Fruit fly (Drosophila melanogaster) whole organism, prepupa: ENCODE data around the gene CG33169.

Experiments
- CG10631 ChIP-seq: fragments of 200-800 bp; sonication (Bioruptor generic); optimal IDR thresholded peaks from 2 replicates; lab custom pipeline; 2016; ENCODE audit warnings: missing biosample characterization, missing genetic modification characterization
- CG11294 ChIP-seq: fragments of 200-800 bp; sonication (Bioruptor generic); IDR thresholded peaks from 2 replicates; pipeline ENCODE4 v1.3.6; 2022; ENCODE audit warnings: missing biosample characterization, missing genetic modification characterization
- CG11762 ChIP-seq: fragments of 200-800 bp; sonication (Bioruptor generic); optimal IDR thresholded peaks from 3 replicates; lab custom pipeline; 2016; ENCODE audit warnings: missing biosample characterization, missing genetic modification characterization; ENCODE audit not compliant: insufficient read depth
- CG11902 ChIP-seq: fragments of 200-800 bp; sonication (Bioruptor generic); optimal IDR thresholded peaks from 3 replicates; lab custom pipeline; 2016; ENCODE audit warnings: missing biosample characterization, missing genetic modification characterization
- CG15336 ChIP-seq: fragments of 200-800 bp; sonication (Bioruptor generic); IDR thresholded peaks from 2 replicates; pipeline ENCODE4 v1.3.6; 2022; ENCODE audit warnings: missing biosample characterization, missing genetic modification characterization
- CG16779 ChIP-seq: fragments of 200-800 bp; sonication (Bioruptor generic); optimal IDR thresholded peaks from 3 replicates; lab custom pipeline; 2017; ENCODE audit warnings: missing biosample characterization, mild to moderate bottlenecking, missing genetic modification characterization
- CG3032 ChIP-seq: fragments of 200-800 bp; optimal IDR thresholded peaks from 2 replicates; lab custom pipeline; 2019; ENCODE audit warnings: missing biosample characterization, mild to moderate bottlenecking, missing genetic modification characterization, moderate library complexity
- CG31627 ChIP-seq: fragments of 200-800 bp; sonication (Bioruptor generic); optimal IDR thresholded peaks from 3 replicates; lab custom pipeline; 2016; ENCODE audit warnings: missing biosample characterization, missing genetic modification characterization
- CG32006 ChIP-seq: fragments of 200-800 bp; sonication (Bioruptor generic); optimal IDR thresholded peaks from 3 replicates; lab custom pipeline; 2017; ENCODE audit warnings: missing biosample characterization, mild to moderate bottlenecking, missing genetic modification characterization
- CG34406 ChIP-seq: fragments of 200-800 bp; sonication (Bioruptor generic); optimal IDR thresholded peaks from 3 replicates; lab custom pipeline; 2016; ENCODE audit warnings: missing biosample characterization, missing genetic modification characterization
- CG6163 ChIP-seq: fragments of 200-800 bp; sonication (Bioruptor generic); IDR thresholded peaks from 3 replicates; pipeline ENCODE4 v1.3.6; 2022; ENCODE audit warnings: missing biosample characterization, missing genetic modification characterization
- CG6276 ChIP-seq: fragments of 200-800 bp; sonication (Bioruptor generic); optimal IDR thresholded peaks from 2 replicates; lab custom pipeline; 2017; ENCODE audit warnings: missing biosample characterization, mild to moderate bottlenecking, missing genetic modification characterization
- CG6792 ChIP-seq: fragments of 200-800 bp; sonication (Bioruptor generic); optimal IDR thresholded peaks from 3 replicates; lab custom pipeline; 2016; ENCODE audit warnings: missing biosample characterization, missing genetic modification characterization
- CG6808 ChIP-seq: fragments of 200-800 bp; sonication (Bioruptor generic); optimal IDR thresholded peaks from 3 replicates; lab custom pipeline; 2017; ENCODE audit warnings: missing biosample characterization, missing genetic modification characterization, mild to moderate bottlenecking, moderate library complexity, missing genetic modification reagents
- CG6854 ChIP-seq: fragments of 200-800 bp; sonication (Bioruptor generic); optimal IDR thresholded peaks from 2 replicates; lab custom pipeline; 2017; ENCODE audit warnings: missing biosample characterization, mild to moderate bottlenecking, missing genetic modification characterization
- CG8119 ChIP-seq: fragments of 200-800 bp; sonication (Bioruptor generic); IDR thresholded peaks from 3 replicates; pipeline ENCODE4 v1.3.6; 2022; ENCODE audit warnings: missing biosample characterization, missing genetic modification characterization
- CG8319 ChIP-seq: fragments of 200-800 bp; sonication (Bioruptor generic); optimal IDR thresholded peaks from 3 replicates; lab custom pipeline; 2016; ENCODE audit warnings: missing biosample characterization, missing genetic modification characterization
- CG9139 ChIP-seq: fragments of 200-800 bp; sonication (Bioruptor generic); optimal IDR thresholded peaks from 3 replicates; lab custom pipeline; 2017; ENCODE audit warnings: missing biosample characterization, mild to moderate bottlenecking, missing genetic modification characterization
- Eip75B ChIP-seq: fragments of 200-800 bp; sonication (Bioruptor generic); optimal IDR thresholded peaks from 3 replicates; lab custom pipeline; 2016; ENCODE audit warnings: missing biosample characterization, missing genetic modification characterization
- Eip78C ChIP-seq: fragments of 200-800 bp; sonication (Bioruptor generic); peaks from one replicate; lab custom pipeline; 2016; ENCODE audit warnings: missing biosample characterization, missing genetic modification characterization
- Eip93F ChIP-seq: fragments of 200-800 bp; sonication (Bioruptor generic); optimal IDR thresholded peaks from 2 replicates; lab custom pipeline; 2016; ENCODE audit warnings: missing biosample characterization, mild to moderate bottlenecking, missing genetic modification characterization
- Ets21C ChIP-seq: fragments of 200-800 bp; sonication (Bioruptor generic); optimal IDR thresholded peaks from 3 replicates; lab custom pipeline; 2016; ENCODE audit warnings: missing biosample characterization, missing genetic modification characterization
- Hr39 ChIP-seq: fragments of 200-800 bp; sonication (Bioruptor generic); optimal IDR thresholded peaks from 2 replicates; lab custom pipeline; 2016; ENCODE audit warnings: missing biosample characterization, missing genetic modification characterization
- Lpt ChIP-seq: fragments of 200-800 bp; sonication (Bioruptor generic); optimal IDR thresholded peaks from 3 replicates; lab custom pipeline; 2016; ENCODE audit warnings: missing biosample characterization, missing genetic modification characterization
- Met ChIP-seq: fragments of 200-800 bp; sonication (Bioruptor generic); optimal IDR thresholded peaks from 3 replicates; lab custom pipeline; 2016; ENCODE audit warnings: missing biosample characterization, missing genetic modification characterization
- OdsH ChIP-seq: fragments of 200-800 bp; sonication (Bioruptor generic); optimal IDR thresholded peaks from 3 replicates; lab custom pipeline; 2016; ENCODE audit warnings: missing biosample characterization, missing genetic modification characterization
- Smox ChIP-seq: fragments of 200-800 bp; sonication (Bioruptor generic); optimal IDR thresholded peaks from 3 replicates; lab custom pipeline; 2016; ENCODE audit warnings: missing biosample characterization, missing genetic modification characterization
- Sox14 ChIP-seq: fragments of 200-800 bp; sonication (Bioruptor generic); optimal IDR thresholded peaks from 3 replicates; lab custom pipeline; 2016; ENCODE audit warnings: missing biosample characterization, missing genetic modification characterization
- Sox15 ChIP-seq: fragments of 200-800 bp; sonication (Bioruptor generic); optimal IDR thresholded peaks from 3 replicates; lab custom pipeline; 2016; ENCODE audit warnings: missing biosample characterization, missing genetic modification characterization
- achi ChIP-seq: fragments of 200-800 bp; sonication (Bioruptor generic); optimal IDR thresholded peaks from 3 replicates; lab custom pipeline; 2016; ENCODE audit warnings: missing biosample characterization, missing genetic modification characterization
- acj6 ChIP-seq: fragments of 200-800 bp; sonication (Bioruptor generic); optimal IDR thresholded peaks from 3 replicates; lab custom pipeline; 2016; ENCODE audit warnings: missing biosample characterization, missing genetic modification characterization
- dac ChIP-seq: fragments of 200-800 bp; sonication (Bioruptor generic); optimal IDR thresholded peaks from 2 replicates; lab custom pipeline; 2017; ENCODE audit warnings: missing biosample characterization, mild to moderate bottlenecking, missing genetic modification characterization
- dsx ChIP-seq: fragments of 200-800 bp; optimal IDR thresholded peaks from 3 replicates; lab custom pipeline; 2019; ENCODE audit warnings: missing biosample characterization, mild to moderate bottlenecking, missing genetic modification characterization, moderate library complexity; ENCODE audit not compliant: poor library complexity, severe bottlenecking
- eg ChIP-seq: fragments of 200-800 bp; sonication (Bioruptor generic); IDR thresholded peaks from 3 replicates; pipeline ENCODE4 v1.3.6; 2022; ENCODE audit warnings: missing biosample characterization, missing genetic modification characterization
- esn ChIP-seq: fragments of 200-800 bp; sonication (Bioruptor generic); optimal IDR thresholded peaks from 2 replicates; lab custom pipeline; 2016; ENCODE audit warnings: missing biosample characterization, mild to moderate bottlenecking, missing genetic modification characterization, moderate library complexity
- fd59A ChIP-seq: fragments of 200-800 bp; sonication (Bioruptor generic); optimal IDR thresholded peaks from 2 replicates; lab custom pipeline; 2017; ENCODE audit warnings: missing biosample characterization, mild to moderate bottlenecking, missing genetic modification characterization, missing genetic modification reagents
- fd85E ChIP-seq: fragments of 200-800 bp; sonication (Bioruptor generic); optimal IDR thresholded peaks from 3 replicates; lab custom pipeline; 2016; ENCODE audit warnings: missing biosample characterization, missing genetic modification characterization
- fkh ChIP-seq: fragments of 200-800 bp; sonication (Bioruptor generic); optimal IDR thresholded peaks from 3 replicates; lab custom pipeline; 2017; ENCODE audit warnings: missing biosample characterization, mild to moderate bottlenecking, missing genetic modification characterization, moderate library complexity
- lz ChIP-seq: fragments of 200-800 bp; sonication (Bioruptor generic); optimal IDR thresholded peaks from 3 replicates; lab custom pipeline; 2016; ENCODE audit warnings: missing biosample characterization, missing genetic modification characterization
- pdm3 ChIP-seq: fragments of 200-800 bp; sonication (Bioruptor generic); optimal IDR thresholded peaks from 3 replicates; lab custom pipeline; 2016; ENCODE audit warnings: missing biosample characterization, missing genetic modification characterization
- salr ChIP-seq, 2 experiments: fragments of 200-800 bp; sonication (Bioruptor generic); optimal IDR thresholded peaks; 3 replicates each; lab custom pipeline; 2016 to 2018; ENCODE audit warnings: missing biosample characterization in 2 of 2, missing genetic modification characterization in 2 of 2, mild to moderate bottlenecking in 1 of 2
- spab ChIP-seq: fragments of 200-800 bp; sonication (Bioruptor generic); optimal IDR thresholded peaks from 2 replicates; lab custom pipeline; 2017; ENCODE audit warnings: missing biosample characterization, mild to moderate bottlenecking, missing genetic modification characterization, missing genetic modification reagents
- ss ChIP-seq, 2 experiments: fragments of 200-800 bp; sonication (Bioruptor generic); optimal IDR thresholded peaks; 2 replicates in 1 of 2; 3 replicates in 1 of 2; lab custom pipeline; 2017 to 2018; ENCODE audit warnings: mild to moderate bottlenecking in 2 of 2, missing biosample characterization in 2 of 2, missing genetic modification characterization in 2 of 2, moderate library complexity in 1 of 2
- svp ChIP-seq: fragments of 200-800 bp; sonication (Bioruptor generic); peaks from one replicate; lab custom pipeline; 2016; ENCODE audit warnings: missing biosample characterization, missing genetic modification characterization
- topi ChIP-seq: fragments of 200-800 bp; sonication (Bioruptor generic); optimal IDR thresholded peaks from 3 replicates; lab custom pipeline; 2016; ENCODE audit warnings: missing biosample characterization, missing genetic modification characterization
- vri ChIP-seq: fragments of 200-800 bp; sonication (Bioruptor generic); optimal IDR thresholded peaks from 3 replicates; lab custom pipeline; 2016; ENCODE audit warnings: missing biosample characterization, mild to moderate bottlenecking, missing genetic modification characterization

Gene CG33169

dm6 chr3L:22860487-22860886 is 3.2 kb upstream of the CG33169 start, which contains the start of gene CG13239:
TSS of gene CG13239 (plus strand) at chr3L:22860787.
- TF ChIP-seq CG10631, result no peak
- TF ChIP-seq fd59A (GFP tag; lab: Kevin White, UChicago), result no peak
- TF ChIP-seq CG8319 (GFP tag; lab: Kevin White, UChicago), result no peak
- TF ChIP-seq eg, result no peak
- no peak for TF ChIP-seq CG31627 (GFP tag; lab: Kevin White, UChicago)
- TF ChIP-seq CG16779 (tag; lab: Kevin White, UChicago), result no peak
- no peak for TF ChIP-seq acj6
- no peak for TF ChIP-seq achi (GFP tag; lab: Kevin White, UChicago)

dm6 chr3L:22864254-22865060 is 793 bp downstream of the CG33169 start, which contains the start of gene CG33170:
TSS of gene CG33170 (plus strand) at chr3L:22864600.
- TF ChIP-seq CG6163 (GFP tag; lab: Robert Waterston, UW) (no peak), fkh (peak; percentile 45), ss (GFP tag; optimal IDR thresholded peaks at IDR 0.05; lab: Kevin White, UChicago) (peak in 1 of 2 experiments; percentile 41), lz (GFP tag; lab: Kevin White, UChicago) (no peak), dac (GFP tag; lab: Kevin White, UChicago) (no peak), salr (GFP tag; optimal IDR thresholded peaks at IDR 0.05; lab: Kevin White, UChicago) (no peak), CG34406 (GFP tag; lab: Kevin White, UChicago) (no peak), spab (no peak), CG8319 (GFP tag; lab: Kevin White, UChicago) (no peak), Ets21C (no peak), dsx (no peak), CG9139 (GFP tag; lab: Kevin White, UChicago) (no peak), CG11902 (no peak), achi (GFP tag; lab: Kevin White, UChicago) (peak; percentile 77), topi (GFP tag; lab: Kevin White, UChicago) (peak; percentile 8), vri (GFP tag; lab: Kevin White, UChicago) (peak; percentile 93), CG8119 (GFP tag; lab: Robert Waterston, UW) (no peak), CG15336 (GFP tag; lab: Robert Waterston, UW) (no peak), Eip75B (no peak), CG3032 (no peak), OdsH (GFP tag; lab: Kevin White, UChicago) (no peak), Eip78C (GFP tag; lab: Kevin White, UChicago) (peak; percentile 69), CG6276 (GFP tag; lab: Kevin White, UChicago) (no peak), CG16779 (tag; lab: Kevin White, UChicago) (no peak), Sox14 (GFP tag; lab: Kevin White, UChicago) (no peak)

dm6 chr3L:22865061-22865418 is 1.4 kb downstream of the CG33169 start:
- TF ChIP-seq CG32006 (GFP tag; lab: Kevin White, UChicago) (peak; percentile 80), CG34406 (GFP tag; lab: Kevin White, UChicago) (peak; percentile 79), Smox (GFP tag; lab: Kevin White, UChicago) (peak; percentile 73), svp (GFP tag; lab: Kevin White, UChicago) (peak; percentile 73), pdm3 (GFP tag; lab: Kevin White, UChicago) (peak; percentile 72), Met (GFP tag; lab: Kevin White, UChicago) (peak; percentile 73), ss (GFP tag; optimal IDR thresholded peaks at IDR 0.05; lab: Kevin White, UChicago) (peak; percentile 18 to 54), Lpt (GFP tag; lab: Kevin White, UChicago) (peak; percentile 72), esn (GFP tag; lab: Kevin White, UChicago) (peak; percentile 76), Eip78C (GFP tag; lab: Kevin White, UChicago) (peak; percentile 94), CG6808 (GFP tag; lab: Kevin White, UChicago) (peak; percentile 38), CG10631 (peak; percentile 23), Eip93F (GFP tag; lab: Kevin White, UChicago) (peak; percentile 44), CG15336 (GFP tag; lab: Robert Waterston, UW) (peak; percentile 91), acj6 (peak; percentile 79), dsx (peak; percentile 55), fd85E (GFP tag; lab: Kevin White, UChicago) (peak; percentile 41), CG16779 (tag; lab: Kevin White, UChicago) (peak; percentile 54), achi (GFP tag; lab: Kevin White, UChicago) (no peak), Hr39 (peak; percentile 58), CG11762 (GFP tag; lab: Kevin White, UChicago) (peak; percentile 2), CG3032 (peak; percentile 58), CG31627 (GFP tag; lab: Kevin White, UChicago) (peak; percentile 39), CG6854 (peak; percentile 22), CG11294 (no peak), CG6792 (GFP tag; lab: Kevin White, UChicago) (peak; percentile 73), Sox15 (GFP tag; lab: Kevin White, UChicago) (peak; percentile 34)
